Worm (Caenorhabditis elegans): ENCODE results near the gene srd-43.

DNA sequence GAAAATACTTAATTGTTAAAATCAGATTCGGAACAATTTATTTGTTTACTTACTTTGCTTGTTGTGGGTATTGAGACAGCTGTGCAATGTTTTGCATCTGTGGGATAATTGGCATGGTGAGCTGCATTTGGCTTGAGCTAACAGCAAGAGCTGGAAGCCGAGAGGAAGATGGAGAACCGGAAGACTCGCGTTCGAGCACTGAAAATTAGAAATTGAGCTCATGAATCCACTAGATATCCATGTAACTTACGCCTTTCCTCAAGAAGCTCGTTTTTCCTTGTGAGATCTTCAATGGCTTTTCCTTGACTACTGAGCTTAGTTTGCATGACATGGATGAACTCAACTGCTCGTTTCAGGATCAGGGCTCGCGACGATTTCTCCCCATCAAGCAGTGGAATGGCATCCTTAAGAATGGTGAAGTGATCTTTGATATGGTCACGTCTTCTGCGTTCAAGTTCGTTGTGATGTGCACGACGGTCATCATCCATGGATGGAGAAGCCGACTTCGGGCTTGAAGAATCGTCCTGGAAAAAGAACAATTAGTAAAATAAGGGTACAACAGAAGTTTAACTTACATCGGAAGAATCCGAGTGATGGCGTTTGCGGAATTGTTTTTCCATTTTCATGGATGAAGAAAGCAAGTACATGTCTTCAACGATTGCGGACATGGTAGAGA lies 44.6 kb upstream of the srd-43 start:
- TF ChIP-seq mxl-3 (GFP tag; optimal IDR thresholded peaks at IDR 0.05) (peak; percentile 16), pqm-1 (tag; optimal IDR thresholded peaks at IDR 0.05) (no peak), mdt-29 (GFP tag; IDR thresholded peaks at IDR 0.05) (no peak), ctbp-1 (GFP tag; IDR thresholded peaks at IDR 0.05) (peak; percentile 21; the same call in 1 of the 2 replicates), rbr-2 (tag; optimal IDR thresholded peaks at IDR 0.05) (no peak), nhr-237 (tag; optimal IDR thresholded peaks at IDR 0.05) (no peak), pha-4 (GFP tag; IDR thresholded peaks at IDR 0.05) (no peak), pha-4 (tag; optimal IDR thresholded peaks at IDR 0.05) (no peak)
